Fruit fly (Drosophila melanogaster) whole organism, wandering third instar larva: ENCODE results near the gene Dim1.
A peak's percentile ranks its signal among the peaks of the same experiment; 100 is the strongest.

Experiments used
- Abd-B ChIP-seq: fragments of >200 bp; optimal IDR thresholded peaks from 2 replicates; lab custom pipeline; 2017; ENCODE audit warnings: missing biosample characterization, missing genetic modification characterization
- CG32264 ChIP-seq: fragments of 200-800 bp; sonication (Bioruptor generic); optimal IDR thresholded peaks from 2 replicates; lab custom pipeline; 2016; ENCODE audit warnings: missing biosample characterization, missing genetic modification characterization
- CG9705 ChIP-seq: fragments of 200-800 bp; sonication (Bioruptor generic); optimal IDR thresholded peaks from 2 replicates; lab custom pipeline; 2018; ENCODE audit warnings: missing biosample characterization, mild to moderate bottlenecking, missing genetic modification characterization
- CrebA ChIP-seq: fragments of 200-800 bp; sonication (Bioruptor generic); optimal IDR thresholded peaks from 2 replicates; lab custom pipeline; 2016; ENCODE audit warnings: missing biosample characterization, mild to moderate bottlenecking, missing genetic modification characterization, borderline replicate concordance
- Dfd ChIP-seq: fragments of >200 bp; optimal IDR thresholded peaks from 2 replicates; lab custom pipeline; 2017; ENCODE audit warnings: missing biosample characterization, missing genetic modification characterization
- Dif ChIP-seq: fragments of 200-275, 200-300 bp; sonication (Bioruptor generic); optimal IDR thresholded peaks from 2 replicates; lab custom pipeline; 2018; ENCODE audit warnings: missing biosample characterization, missing genetic modification characterization; ENCODE audit not compliant: partially characterized antibody
- GATAd ChIP-seq: sonication (Bioruptor generic); optimal IDR thresholded peaks from 2 replicates; lab custom pipeline; 2016; ENCODE audit warnings: missing biosample characterization, missing genetic modification characterization
- HLH106 ChIP-seq: fragments of 200-800 bp; optimal IDR thresholded peaks from 3 replicates; lab custom pipeline; 2019; ENCODE audit warnings: missing biosample characterization, mild to moderate bottlenecking, missing genetic modification characterization, moderate library complexity
- Hnf4 ChIP-seq: fragments of 200-800 bp; sonication (Bioruptor generic); optimal IDR thresholded peaks from 2 replicates; lab custom pipeline; 2016; ENCODE audit warnings: missing biosample characterization, mild to moderate bottlenecking, missing genetic modification characterization
- Hr78 ChIP-seq: fragments of >200 bp; optimal IDR thresholded peaks from 2 replicates; lab custom pipeline; 2017; ENCODE audit warnings: missing biosample characterization, missing genetic modification characterization
- Hr83 ChIP-seq: fragments of 200-300 bp; sonication (Bioruptor generic); optimal IDR thresholded peaks from 2 replicates; lab custom pipeline; 2016; ENCODE audit warnings: missing biosample characterization, mild to moderate bottlenecking, missing genetic modification characterization, moderate library complexity; ENCODE audit not compliant: poor library complexity, severe bottlenecking
- Jra ChIP-seq: sonication (Bioruptor generic); optimal IDR thresholded peaks from 2 replicates; lab custom pipeline; 2016; ENCODE audit warnings: missing biosample characterization, missing genetic modification characterization
- Mio ChIP-seq: sonication (Bioruptor generic); optimal IDR thresholded peaks from 2 replicates; lab custom pipeline; 2016; ENCODE audit warnings: missing biosample characterization, missing genetic modification characterization
- Myc ChIP-seq: fragments of >200 bp; optimal IDR thresholded peaks from 2 replicates; lab custom pipeline; 2017
- N ChIP-seq: fragments of >200 bp; optimal IDR thresholded peaks from 2 replicates; lab custom pipeline; 2018; ENCODE audit warnings: missing biosample characterization, missing external identifiers, missing genetic modification characterization
- OdsH ChIP-seq: fragments of 200-800 bp; sonication (Bioruptor generic); optimal IDR thresholded peaks from 2 replicates; lab custom pipeline; 2016; ENCODE audit warnings: missing biosample characterization, mild to moderate bottlenecking, missing genetic modification characterization
- Rel ChIP-seq, 2 experiments: fragments of 200-800 bp; sonication (Bioruptor generic) in 1 of 2; optimal IDR thresholded peaks; 2 replicates in 1 of 2; 3 replicates in 1 of 2; lab custom pipeline; 2016 to 2019; ENCODE audit warnings: mild to moderate bottlenecking in 2 of 2, missing biosample characterization in 2 of 2, missing genetic modification characterization in 2 of 2, moderate library complexity in 1 of 2
- Sp1 ChIP-seq: fragments of 200-800 bp; sonication (Bioruptor generic); optimal IDR thresholded peaks from 3 replicates; lab custom pipeline; 2019; ENCODE audit warnings: missing biosample characterization, mild to moderate bottlenecking, missing genetic modification characterization, moderate library complexity
- Vsx2 ChIP-seq: fragments of 200-300, 225-300 bp; sonication (Bioruptor generic); optimal IDR thresholded peaks from 2 replicates; lab custom pipeline; 2018; ENCODE audit warnings: missing biosample characterization, missing genetic modification characterization; ENCODE audit not compliant: partially characterized antibody
- br ChIP-seq: fragments of 200-800 bp; sonication (Bioruptor generic); optimal IDR thresholded peaks from 2 replicates; lab custom pipeline; 2016; ENCODE audit warnings: missing biosample characterization, missing genetic modification characterization
- brk ChIP-seq: fragments of 200-800 bp; sonication (Bioruptor generic); optimal IDR thresholded peaks from 2 replicates; lab custom pipeline; 2016; ENCODE audit warnings: missing biosample characterization, mild to moderate bottlenecking, missing genetic modification characterization
- dl ChIP-seq, 2 experiments: fragments of 175-275, 200-275 bp in 1 of 2; fragments of 200-275 bp in 1 of 2; sonication (Bioruptor generic); optimal IDR thresholded peaks; lab custom pipeline; 2018; ENCODE audit warnings: mild to moderate bottlenecking in 2 of 2, missing biosample characterization in 2 of 2, missing genetic modification characterization in 2 of 2, moderate library complexity in 2 of 2; ENCODE audit not compliant: partially characterized antibody in 2 of 2, insufficient read depth in 1 of 2
- dmrt93B ChIP-seq: fragments of 200-800 bp; sonication (Bioruptor generic); optimal IDR thresholded peaks from 2 replicates; lab custom pipeline; 2018; ENCODE audit warnings: missing biosample characterization, mild to moderate bottlenecking, missing genetic modification characterization
- dsf ChIP-seq: sonication (Bioruptor generic); optimal IDR thresholded peaks from 2 replicates; lab custom pipeline; 2016; ENCODE audit warnings: missing biosample characterization, missing genetic modification characterization, borderline replicate concordance
- ey ChIP-seq: fragments of 200-800 bp; sonication (Bioruptor generic); optimal IDR thresholded peaks from 2 replicates; lab custom pipeline; 2016; ENCODE audit warnings: missing biosample characterization, missing genetic modification characterization
- foxo ChIP-seq, 2 experiments: fragments of 200-800 bp; sonication (Bioruptor generic); optimal IDR thresholded peaks; 2 replicates in 1 of 2; 3 replicates in 1 of 2; lab custom pipeline; 2016 to 2017; ENCODE audit warnings: missing biosample characterization in 2 of 2, missing genetic modification characterization in 2 of 2
- fru ChIP-seq: fragments of 200-800 bp; sonication (Bioruptor generic); optimal IDR thresholded peaks from 3 replicates; lab custom pipeline; 2016; ENCODE audit warnings: missing biosample characterization, mild to moderate bottlenecking, missing genetic modification characterization
- h ChIP-seq: fragments of 200-800 bp; sonication (Bioruptor generic); optimal IDR thresholded peaks from 3 replicates; lab custom pipeline; 2016; ENCODE audit warnings: missing biosample characterization, mild to moderate bottlenecking, missing genetic modification characterization
- jim ChIP-seq: fragments of 175-275, 200-325 bp; sonication (Bioruptor generic); optimal IDR thresholded peaks from 2 replicates; lab custom pipeline; 2016; ENCODE audit warnings: missing biosample characterization, mild to moderate bottlenecking, missing genetic modification characterization
- lola ChIP-seq: fragments of >200 bp; optimal IDR thresholded peaks from 2 replicates; lab custom pipeline; 2017; ENCODE audit warnings: missing biosample characterization, missing genetic modification characterization
- pan ChIP-seq: fragments of >200 bp; optimal IDR thresholded peaks from 2 replicates; lab custom pipeline; 2017
- psq ChIP-seq: fragments of 200-800 bp; sonication (Bioruptor generic); optimal IDR thresholded peaks from 3 replicates; lab custom pipeline; 2017; ENCODE audit warnings: missing biosample characterization, mild to moderate bottlenecking, missing genetic modification characterization, moderate library complexity
- rgr ChIP-seq: fragments of 200-800 bp; sonication (Bioruptor generic); optimal IDR thresholded peaks from 3 replicates; lab custom pipeline; 2016; ENCODE audit warnings: missing biosample characterization, mild to moderate bottlenecking, missing genetic modification characterization
- sage ChIP-seq: fragments of 200-800 bp; sonication (Bioruptor generic); optimal IDR thresholded peaks from 2 replicates; lab custom pipeline; 2016; ENCODE audit warnings: missing biosample characterization, mild to moderate bottlenecking, missing genetic modification characterization
- sv ChIP-seq: fragments of 200-800 bp; sonication (Bioruptor generic); optimal IDR thresholded peaks from 3 replicates; lab custom pipeline; 2016; ENCODE audit warnings: missing biosample characterization, missing genetic modification characterization
- tai ChIP-seq: sonication (Bioruptor generic); optimal IDR thresholded peaks from 2 replicates; lab custom pipeline; 2016; ENCODE audit warnings: missing biosample characterization, missing genetic modification characterization
- usp ChIP-seq: fragments of >200 bp; optimal IDR thresholded peaks from 2 replicates; lab custom pipeline; 2017; ENCODE audit warnings: missing biosample characterization, missing genetic modification characterization
- woc ChIP-seq: sonication (Bioruptor generic); optimal IDR thresholded peaks from 2 replicates; lab custom pipeline; 2016; ENCODE audit warnings: missing biosample characterization, mild to moderate bottlenecking, missing genetic modification characterization

The Dim1 gene

DNA sequence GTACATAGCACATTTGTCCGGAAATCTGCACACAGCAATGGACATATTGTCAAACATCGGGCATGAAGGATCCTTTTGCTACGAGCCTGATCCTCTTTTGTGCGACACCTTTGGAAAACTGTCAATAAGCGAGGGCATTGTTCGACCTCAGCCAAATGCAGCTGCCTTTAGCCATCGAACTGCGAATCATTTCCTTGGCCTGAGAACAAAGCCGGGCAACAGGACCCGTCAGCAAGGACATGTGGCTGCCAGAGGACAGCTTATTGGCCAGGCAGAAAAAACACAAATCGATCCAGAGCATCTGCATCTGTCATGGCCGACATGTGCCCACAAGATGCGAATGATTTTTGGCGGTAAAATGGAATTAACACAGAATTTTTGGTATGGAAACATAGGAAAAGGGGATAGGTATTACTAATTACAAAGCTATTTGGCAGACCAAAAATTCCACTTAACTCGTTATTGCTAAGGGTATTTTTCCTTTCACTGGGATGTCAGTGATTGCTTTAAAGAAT lies 33.0 kb upstream of the Dim1 start:
- TF ChIP-seq pan (lab: Kevin White, UChicago) (no peak), brk (GFP tag; lab: Kevin White, UChicago) (no peak), CrebA (GFP tag; lab: Kevin White, UChicago) (no peak), Hnf4 (GFP tag; lab: Kevin White, UChicago) (no peak), foxo (GFP tag; optimal IDR thresholded peaks at IDR 0.05; lab: Kevin White, UChicago) (no peak), sage (GFP tag; lab: Kevin White, UChicago) (no peak), GATAd (GFP tag; lab: Kevin White, UChicago) (no peak), dmrt93B (no peak), Hr78 (no peak), dsf (GFP tag; lab: Kevin White, UChicago) (no peak), Hr83 (GFP tag; lab: Kevin White, UChicago) (no peak), Jra (GFP tag; lab: Kevin White, UChicago) (no peak), h (GFP tag; lab: Kevin White, UChicago) (no peak), CG32264 (GFP tag; lab: Kevin White, UChicago) (no peak), Rel (GFP tag; optimal IDR thresholded peaks at IDR 0.05; lab: Kevin White, UChicago) (no peak), Rel (tag; optimal IDR thresholded peaks at IDR 0.05; lab: Kevin White, UChicago) (no peak), lola (GFP tag; lab: Kevin White, UChicago) (no peak), HLH106 (tag; lab: Kevin White, UChicago) (no peak), ey (GFP tag; lab: Kevin White, UChicago) (no peak)

- TF ChIP-seq dl (GFP tag; optimal IDR thresholded peaks at IDR 0.05; lab: Kevin White, UChicago; ENCODE audit: insufficient read depth in 1 of 2, partially characterized antibody in 2 of 2) = peak in 1 of 2 experiments; percentile 7
- TF ChIP-seq foxo (GFP tag; optimal IDR thresholded peaks at IDR 0.05; lab: Kevin White, UChicago) = no peak
- TF ChIP-seq woc = no peak
- TF ChIP-seq sage (GFP tag; lab: Kevin White, UChicago) = no peak
These were observed 32.5 kb upstream of the Dim1 start for dm6 chr2L:4370592-4370991.

DNA sequence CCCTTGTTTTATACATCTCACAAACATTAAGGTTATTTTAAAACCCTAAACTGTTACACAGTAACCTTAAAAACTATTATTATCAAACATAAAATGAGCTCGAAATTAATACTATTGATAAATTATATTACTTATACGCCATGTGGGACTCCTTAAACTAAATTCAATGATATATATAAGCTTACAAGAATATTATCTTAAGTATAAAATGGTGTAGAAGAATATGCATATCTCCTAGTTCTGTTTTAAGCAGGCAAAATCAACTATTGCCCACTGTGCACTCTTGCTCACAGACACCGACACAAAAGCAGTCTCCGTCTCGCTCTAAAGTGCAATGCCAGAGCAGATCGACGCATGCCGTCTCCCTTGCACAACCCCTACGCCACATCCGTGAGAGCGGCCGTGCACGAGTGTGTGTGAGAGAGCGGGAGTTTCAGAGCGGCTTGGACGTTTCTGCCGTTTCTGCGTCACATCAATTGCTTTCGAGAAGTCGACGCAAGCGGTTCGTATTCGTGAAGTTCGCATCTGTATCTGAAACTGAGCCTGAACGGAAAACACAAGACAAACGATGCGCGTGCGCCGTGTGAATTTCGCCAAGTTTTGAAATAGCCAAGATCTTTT lies 31.4 kb upstream of the Dim1 start:
- no peak for TF ChIP-seq Myc (lab: Kevin White, UChicago)
- TF ChIP-seq Abd-B (GFP tag; lab: Kevin White, UChicago) = no peak
- no peak for TF ChIP-seq Mio (GFP tag; lab: Kevin White, UChicago)
- peak; percentile 74 for TF ChIP-seq woc
- no peak for TF ChIP-seq CrebA (GFP tag; lab: Kevin White, UChicago)
- TF ChIP-seq Dfd = no peak
- no peak for TF ChIP-seq dsf (GFP tag; lab: Kevin White, UChicago)
- TF ChIP-seq Jra (GFP tag; lab: Kevin White, UChicago) = peak; percentile 41
- TF ChIP-seq brk (GFP tag; lab: Kevin White, UChicago) = no peak
- TF ChIP-seq dl (GFP tag; optimal IDR thresholded peaks at IDR 0.05; lab: Kevin White, UChicago; ENCODE audit: insufficient read depth in 1 of 2, partially characterized antibody in 2 of 2) = peak in 1 of 2 experiments; percentile 24
- TF ChIP-seq pan (lab: Kevin White, UChicago) = no peak
- TF ChIP-seq Rel (GFP tag; optimal IDR thresholded peaks at IDR 0.05; lab: Kevin White, UChicago) = no peak
- TF ChIP-seq Rel (tag; optimal IDR thresholded peaks at IDR 0.05; lab: Kevin White, UChicago) = no peak
- TF ChIP-seq HLH106 (tag; lab: Kevin White, UChicago) = peak; percentile 73
- peak; percentile 17 for TF ChIP-seq Hnf4 (GFP tag; lab: Kevin White, UChicago)
- TF ChIP-seq psq (GFP tag; lab: Kevin White, UChicago) = peak; percentile 68
- peak; percentile 67 for TF ChIP-seq rgr
- peak; percentile 27 for TF ChIP-seq dmrt93B
- TF ChIP-seq usp (GFP tag; lab: Kevin White, UChicago) = no peak
- TF ChIP-seq fru (GFP tag; lab: Kevin White, UChicago) = peak; percentile 52
- TF ChIP-seq Sp1 (GFP tag; lab: Kevin White, UChicago) = peak; percentile 76
- TF ChIP-seq lola (GFP tag; lab: Kevin White, UChicago) = no peak
- TF ChIP-seq sage (GFP tag; lab: Kevin White, UChicago) = peak; percentile 30
- peak; percentile 50 for TF ChIP-seq N (GFP tag; lab: Kevin White, UChicago)
- TF ChIP-seq jim (GFP tag; lab: Kevin White, UChicago) = no peak
- peak; percentile 68 for TF ChIP-seq Hr83 (GFP tag; lab: Kevin White, UChicago)
- no peak for TF ChIP-seq tai (GFP tag; lab: Kevin White, UChicago)
- peak; percentile 37 for TF ChIP-seq CG9705 (GFP tag; lab: Kevin White, UChicago)
- no peak for TF ChIP-seq Hr78
- TF ChIP-seq foxo (GFP tag; optimal IDR thresholded peaks at IDR 0.05; lab: Kevin White, UChicago) = peak in 1 of 2 experiments; percentile 72
- peak; percentile 37 for TF ChIP-seq ey (GFP tag; lab: Kevin White, UChicago)
- peak; percentile 57 for TF ChIP-seq br (GFP tag; lab: Kevin White, UChicago)
- no peak for TF ChIP-seq GATAd (GFP tag; lab: Kevin White, UChicago)
- TF ChIP-seq Dif = peak; percentile 58
- peak; percentile 67 for TF ChIP-seq OdsH (GFP tag; lab: Kevin White, UChicago)
- TF ChIP-seq sv (GFP tag; lab: Kevin White, UChicago) = no peak
- peak; percentile 66 for TF ChIP-seq h (GFP tag; lab: Kevin White, UChicago)
- no peak for TF ChIP-seq CG32264 (GFP tag; lab: Kevin White, UChicago)
- TF ChIP-seq Vsx2 (GFP tag; lab: Kevin White, UChicago) = peak; percentile 65
- TF ChIP-seq, all 38 proteins: peak for 21
